Fruit fly (Drosophila melanogaster): Measurements from ENCODE around the gene CG43814.
A peak's percentile ranks its signal among the peaks of the same experiment; 100 is the strongest.

The CG43814 gene

DNA sequence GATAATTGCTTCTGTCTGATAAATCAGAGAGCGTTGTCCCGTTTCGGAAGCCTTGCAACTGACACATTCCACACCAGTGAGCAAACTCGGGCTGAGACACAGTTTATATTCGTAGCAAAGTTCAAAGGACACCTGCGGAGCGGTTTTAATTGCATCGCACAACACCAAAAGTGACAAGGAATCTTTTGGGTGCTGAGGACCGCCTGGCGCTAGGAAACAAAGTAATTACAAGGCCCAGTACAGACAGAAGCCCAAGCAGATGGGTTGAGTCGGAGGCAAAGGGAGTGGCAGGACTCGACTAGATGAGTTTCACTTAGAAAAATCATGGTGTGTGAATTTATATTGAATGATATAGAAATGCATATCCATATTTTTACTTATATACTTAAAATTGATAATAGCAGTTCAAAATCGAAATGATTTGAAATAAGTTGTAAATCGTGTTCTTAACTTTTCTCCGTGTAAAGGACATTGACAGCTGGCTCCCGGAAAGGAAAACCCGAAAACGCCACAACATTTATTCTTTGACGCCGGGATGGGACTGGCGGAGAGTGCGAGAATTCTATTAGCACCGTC is 3.7 kb upstream of the CG43814 start:
- TF ChIP-seq ovo (GFP tag; optimal IDR thresholded peaks at IDR 0.05) = no peak
- no peak for TF ChIP-seq Mnt (GFP tag; optimal IDR thresholded peaks at IDR 0.05)
- no peak for TF ChIP-seq Hr96 (GFP tag; optimal IDR thresholded peaks at IDR 0.05)
- no peak for TF ChIP-seq kay (GFP tag; ENCODE audit: borderline replicate concordance)
- TF ChIP-seq CG11617 (GFP tag; optimal IDR thresholded peaks at IDR 0.05) = no peak
- no peak for TF ChIP-seq CG7101 (tag; optimal IDR thresholded peaks at IDR 0.05)
- TF ChIP-seq CG12768 (GFP tag; optimal IDR thresholded peaks at IDR 0.05) = no peak

DNA sequence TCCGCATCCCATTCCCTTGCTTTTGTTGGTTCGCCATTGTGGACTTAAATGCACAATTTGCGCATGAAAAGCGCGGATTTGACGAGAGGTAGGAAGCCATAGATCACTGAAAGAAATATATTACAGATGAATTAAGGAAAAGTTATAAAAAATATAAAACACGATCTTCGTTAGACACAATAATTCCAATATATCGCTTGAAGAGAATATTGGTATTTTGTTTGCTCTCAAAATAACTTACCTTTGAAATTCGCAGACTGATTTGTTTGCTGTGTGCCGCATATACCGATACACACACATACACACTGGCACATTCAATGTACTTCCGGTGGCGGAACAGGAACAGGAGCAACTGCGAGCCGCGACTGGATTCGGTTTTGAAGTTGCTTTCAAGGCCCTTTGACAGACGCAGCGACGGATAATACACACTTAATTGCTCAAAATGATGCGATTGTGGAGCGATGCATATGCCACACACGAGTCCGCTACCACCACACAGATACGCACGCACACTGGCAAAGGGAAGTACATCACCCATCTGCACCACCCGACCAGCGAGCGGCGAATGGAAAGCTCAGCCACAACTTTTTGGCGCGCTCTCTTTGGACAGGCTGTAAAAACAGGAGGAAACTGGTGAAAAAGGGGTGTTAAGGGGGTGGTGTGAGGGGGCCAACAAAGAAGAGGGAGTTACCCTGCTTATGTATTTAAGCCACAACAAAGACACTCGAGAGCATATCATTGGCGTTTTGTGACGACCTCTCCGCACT is 673 bp upstream of the CG43814 start:
- TF ChIP-seq toe (GFP tag; optimal IDR thresholded peaks at IDR 0.05) (no peak), CG7045 (GFP tag; optimal IDR thresholded peaks at IDR 0.05) (no peak), CG14711 (tag; optimal IDR thresholded peaks at IDR 0.05) (no peak), cnc (optimal IDR thresholded peaks at IDR 0.05) (no peak), kay (GFP tag; ENCODE audit: borderline replicate concordance) (no peak), cic (GFP tag; optimal IDR thresholded peaks at IDR 0.05) (no peak), Clk (GFP tag; optimal IDR thresholded peaks at IDR 0.05) (no peak), CG1620 (GFP tag; optimal IDR thresholded peaks at IDR 0.05) (no peak), CG12768 (GFP tag; optimal IDR thresholded peaks at IDR 0.05) (no peak), Hr96 (GFP tag; optimal IDR thresholded peaks at IDR 0.05) (no peak), CG33017 (tag; optimal IDR thresholded peaks at IDR 0.05) (no peak)

DNA sequence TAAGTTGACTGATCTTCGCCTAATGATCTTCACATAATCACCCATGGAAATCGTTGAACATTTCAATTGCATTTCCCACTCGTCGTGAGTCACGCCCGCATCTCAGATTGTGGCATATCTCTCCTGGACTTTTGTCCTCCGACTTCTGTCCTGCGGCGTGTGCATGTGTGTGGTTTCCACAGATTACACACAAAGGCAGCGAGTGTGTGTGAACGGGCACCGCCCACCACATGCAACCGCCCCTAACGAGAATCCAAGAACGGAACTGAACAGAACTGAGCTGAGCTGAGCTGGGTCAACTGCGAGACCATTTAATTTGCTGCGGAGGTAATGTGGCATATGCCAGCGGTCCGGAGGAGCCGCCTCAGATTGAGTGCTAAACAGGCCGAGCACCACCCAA is 3.4 kb downstream of the CG43814 start:
- no peak for TF ChIP-seq Hr96 (GFP tag; optimal IDR thresholded peaks at IDR 0.05)
- no peak for TF ChIP-seq cnc (optimal IDR thresholded peaks at IDR 0.05)
- TF ChIP-seq Crg-1 (GFP tag; optimal IDR thresholded peaks at IDR 0.05) = no peak
- TF ChIP-seq CG7045 (GFP tag; optimal IDR thresholded peaks at IDR 0.05) = no peak
- TF ChIP-seq bab1 (GFP tag; optimal IDR thresholded peaks at IDR 0.05) = no peak
- TF ChIP-seq pad (GFP tag; optimal IDR thresholded peaks at IDR 0.05) = no peak
- TF ChIP-seq toe (GFP tag; optimal IDR thresholded peaks at IDR 0.05) = no peak
- TF ChIP-seq CG11617 (GFP tag; optimal IDR thresholded peaks at IDR 0.05) = no peak
- no peak for TF ChIP-seq tj (GFP tag; optimal IDR thresholded peaks at IDR 0.05)
- no peak for TF ChIP-seq CG7101 (tag; optimal IDR thresholded peaks at IDR 0.05)
- TF ChIP-seq ovo (GFP tag; optimal IDR thresholded peaks at IDR 0.05) = no peak
- TF ChIP-seq Clk (GFP tag; optimal IDR thresholded peaks at IDR 0.05) = no peak
- no peak for TF ChIP-seq CG1620 (GFP tag; optimal IDR thresholded peaks at IDR 0.05)
- no peak for TF ChIP-seq CG5204 (GFP tag; optimal IDR thresholded peaks at IDR 0.05)
- no peak for TF ChIP-seq Mnt (GFP tag; optimal IDR thresholded peaks at IDR 0.05)
- no peak for TF ChIP-seq CG14711 (tag; optimal IDR thresholded peaks at IDR 0.05)
- no peak for TF ChIP-seq CG33017 (tag; optimal IDR thresholded peaks at IDR 0.05)
- TF ChIP-seq CG12768 (GFP tag; optimal IDR thresholded peaks at IDR 0.05) = no peak
- TF ChIP-seq kay (GFP tag; ENCODE audit: borderline replicate concordance) = no peak

DNA sequence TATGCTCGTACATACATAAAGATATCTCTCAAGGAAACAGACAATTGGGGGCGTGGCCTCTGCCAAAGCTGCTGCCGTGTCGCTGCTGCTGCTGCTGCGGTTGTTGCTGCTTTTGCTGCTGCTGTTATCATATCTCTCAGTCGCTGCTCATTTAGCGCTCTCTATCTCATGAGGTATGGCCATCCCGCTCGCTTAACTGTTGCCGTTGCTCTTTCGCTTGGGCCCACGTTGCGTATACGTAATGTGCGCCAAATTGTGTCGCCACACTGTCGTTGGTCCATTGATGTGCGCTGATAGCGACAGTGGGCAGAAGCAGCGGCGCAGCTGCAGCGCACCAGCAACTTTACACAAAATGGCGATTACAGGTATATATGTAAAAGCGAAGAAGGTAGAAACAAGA is 8.7 kb downstream of the CG43814 start:
- no peak for TF ChIP-seq CG1620 (GFP tag; optimal IDR thresholded peaks at IDR 0.05)
- TF ChIP-seq toe (GFP tag; optimal IDR thresholded peaks at IDR 0.05) = no peak
- TF ChIP-seq pad (GFP tag; optimal IDR thresholded peaks at IDR 0.05) = no peak

DNA sequence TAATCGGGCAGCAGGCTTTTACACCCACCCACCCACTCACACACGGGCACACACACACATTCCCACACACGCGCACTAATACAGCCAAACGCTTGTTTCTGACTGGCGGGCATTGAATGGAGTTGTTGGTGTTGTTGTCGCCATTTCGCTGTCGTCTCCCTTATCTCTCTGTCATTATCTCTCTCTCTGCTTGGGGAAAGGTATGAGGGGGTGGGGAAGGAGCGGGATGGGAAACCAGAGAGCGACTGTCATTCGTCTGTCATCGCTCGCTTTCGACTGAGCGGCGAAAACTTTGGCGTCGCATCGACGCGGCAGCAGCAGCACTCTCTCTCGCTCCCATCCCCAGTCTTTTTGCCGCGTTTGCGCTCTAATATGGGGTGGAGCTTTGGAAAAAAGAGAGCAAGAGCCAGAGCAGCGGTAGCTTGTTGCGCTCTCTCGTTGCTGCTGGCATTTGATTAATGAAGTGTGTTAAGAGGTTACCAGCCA is 9.2 kb downstream of the CG43814 start:
- TF ChIP-seq CG7045 (GFP tag; optimal IDR thresholded peaks at IDR 0.05) (no peak), pad (GFP tag; optimal IDR thresholded peaks at IDR 0.05) (peak; percentile 55), kay (GFP tag; ENCODE audit: borderline replicate concordance) (no peak), ovo (GFP tag; optimal IDR thresholded peaks at IDR 0.05) (no peak), CG33017 (tag; optimal IDR thresholded peaks at IDR 0.05) (no peak)

DNA sequence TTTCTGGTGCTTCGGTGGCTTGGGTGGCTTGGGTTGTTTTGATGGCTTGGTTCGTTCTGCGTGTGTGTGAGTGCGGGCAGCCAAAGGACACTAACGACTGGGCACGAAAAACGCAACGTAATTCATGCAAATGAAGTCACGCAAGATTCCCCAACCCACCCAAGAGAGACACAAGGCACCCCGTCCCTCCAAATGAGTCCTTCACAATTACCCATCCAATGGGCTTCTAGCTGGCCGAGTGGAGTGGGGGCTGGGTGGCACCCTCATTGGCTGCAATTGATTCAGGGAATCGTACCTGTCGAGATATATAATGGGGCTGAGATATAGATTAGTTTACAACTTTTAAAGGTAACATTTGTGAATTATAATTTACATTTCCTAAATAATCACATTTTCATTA is 11.9 kb downstream of the CG43814 start:
- TF ChIP-seq bab1 (GFP tag; optimal IDR thresholded peaks at IDR 0.05) (no peak), CG7045 (GFP tag; optimal IDR thresholded peaks at IDR 0.05) (no peak), CG5204 (GFP tag; optimal IDR thresholded peaks at IDR 0.05) (no peak), Hr96 (GFP tag; optimal IDR thresholded peaks at IDR 0.05) (no peak), Clk (GFP tag; optimal IDR thresholded peaks at IDR 0.05) (no peak), cnc (optimal IDR thresholded peaks at IDR 0.05) (no peak), ovo (GFP tag; optimal IDR thresholded peaks at IDR 0.05) (no peak), CG7101 (tag; optimal IDR thresholded peaks at IDR 0.05) (no peak), Mnt (GFP tag; optimal IDR thresholded peaks at IDR 0.05) (no peak), tj (GFP tag; optimal IDR thresholded peaks at IDR 0.05) (no peak)

DNA sequence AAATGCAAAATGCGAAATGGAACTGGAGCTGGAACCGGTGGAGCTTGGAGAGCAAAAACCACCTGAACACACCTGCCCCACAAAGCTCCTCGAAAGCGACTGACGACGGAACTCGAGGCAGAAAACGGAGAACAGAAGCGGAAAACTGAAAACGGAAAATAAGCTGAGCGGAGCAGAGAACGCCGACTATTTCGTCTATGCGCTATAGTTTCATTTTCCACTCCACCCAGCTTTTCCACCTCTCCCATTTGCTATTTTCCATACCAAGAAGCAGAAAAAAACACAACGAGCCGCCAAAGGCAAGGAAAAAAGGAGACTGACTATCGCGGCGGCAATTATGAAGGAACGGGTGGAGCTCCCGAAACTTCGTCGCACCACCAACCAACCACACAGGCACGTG is 12.3 kb downstream of the CG43814 start, which contains the start of gene ham:
ham (minus strand) TSS at position 101 of the 400 bp plus-strand sequence.
- no peak for TF ChIP-seq CG7045 (GFP tag; optimal IDR thresholded peaks at IDR 0.05)

Data from whole organism, adult.